Worm (Caenorhabditis elegans) whole organism, L4 larva: ENCODE data around the gene F15H10.8.

Experiments
- R02D3.7 ChIP-seq: fragments of 150-350 bp; sonication (generic microtip); optimal IDR thresholded peaks from 3 replicates; lab custom pipeline; 2014; ENCODE audit warnings: missing biosample characterization, missing genetic modification characterization
- T20F7.1 ChIP-seq: fragments of 200-800 bp; sonication (Bioruptor generic); optimal IDR thresholded peaks from 2 replicates; lab custom pipeline; 2018; ENCODE audit warnings: mild to moderate bottlenecking, missing genetic modification characterization, missing compliant biosample characterization
- aha-1 ChIP-seq: fragments of 150-350 bp; peaks from one replicate; lab custom pipeline; 2014; ENCODE audit warnings: missing biosample characterization, missing genetic modification characterization
- aly-2 ChIP-seq: sonication (generic microtip); optimal IDR thresholded peaks from 2 replicates; lab custom pipeline; 2018; ENCODE audit warnings: missing biosample characterization, missing genetic modification characterization
- arid-1 ChIP-seq: fragments of 200-800 bp; sonication (Bioruptor generic); conservative IDR thresholded peaks from 2 replicates; pipeline ENCODE4 v1.3.6; 2022; ENCODE audit warnings: missing genetic modification reagents, missing genetic modification characterization, missing compliant biosample characterization
- attf-4 ChIP-seq: sonication (generic microtip); optimal IDR thresholded peaks from 3 replicates; lab custom pipeline; 2017; ENCODE audit warnings: missing biosample characterization, missing genetic modification characterization
- ceh-62 ChIP-seq: sonication (generic microtip); optimal IDR thresholded peaks from 2 replicates; lab custom pipeline; 2017; ENCODE audit warnings: missing biosample characterization, missing genetic modification characterization
- cey-2 ChIP-seq: sonication (generic microtip); optimal IDR thresholded peaks from 3 replicates; lab custom pipeline; 2017; ENCODE audit warnings: missing genetic modification characterization, mild to moderate bottlenecking, missing compliant biosample characterization, antibody characterized with exemption, borderline replicate concordance; ENCODE audit not compliant: insufficient read depth
- daf-16 ChIP-seq, 3 experiments: sonication (generic microtip); optimal IDR thresholded peaks; 2 replicates each; lab custom pipeline; 2016 to 2017; ENCODE audit warnings: missing genetic modification characterization in 3 of 3, missing genetic modification reagents in 3 of 3, mild to moderate bottlenecking in 2 of 3, missing compliant biosample characterization in 2 of 3, missing biosample characterization in 1 of 3, moderate library complexity in 1 of 3
- dmd-6 ChIP-seq: fragments of 200-800 bp; sonication (Bioruptor generic); IDR thresholded peaks from 2 replicates; pipeline ENCODE4 v1.3.6; 2022; ENCODE audit warnings: missing genetic modification reagents, missing genetic modification characterization, missing compliant biosample characterization
- dve-1 ChIP-seq: sonication (generic microtip); optimal IDR thresholded peaks from 2 replicates; lab custom pipeline; 2017; ENCODE audit warnings: antibody characterized with exemption, mild to moderate bottlenecking, missing genetic modification characterization, missing compliant biosample characterization; ENCODE audit not compliant: insufficient read depth
- hif-1 ChIP-seq, 2 experiments: sonication (generic microtip); optimal IDR thresholded peaks; 2 replicates each; lab custom pipeline; 2016 to 2017; ENCODE audit warnings: missing compliant biosample characterization in 2 of 2, missing genetic modification characterization in 2 of 2, missing genetic modification reagents in 2 of 2, missing genotype in 2 of 2, mild to moderate bottlenecking in 1 of 2
- hlh-11 ChIP-seq: fragments of 200-800 bp; sonication (Bioruptor generic); optimal IDR thresholded peaks from 2 replicates; lab custom pipeline; 2018; ENCODE audit warnings: mild to moderate bottlenecking, missing genetic modification characterization, missing compliant biosample characterization
- hlh-30 ChIP-seq: sonication (generic microtip); optimal IDR thresholded peaks from 2 replicates; lab custom pipeline; 2017; ENCODE audit warnings: antibody characterized with exemption, mild to moderate bottlenecking, missing genetic modification characterization, missing compliant biosample characterization; ENCODE audit not compliant: insufficient read depth
- lin-13 ChIP-seq: fragments of 150-350 bp; optimal IDR thresholded peaks from 2 replicates; lab custom pipeline; 2014; ENCODE audit warnings: missing biosample characterization, missing genetic modification reagents, missing genetic modification characterization
- lin-15B ChIP-seq: fragments of 150-350 bp; sonication (generic microtip); optimal IDR thresholded peaks from 3 replicates; lab custom pipeline; 2014; ENCODE audit warnings: missing biosample characterization, missing genetic modification characterization
- lin-38 ChIP-seq: fragments of 200-800 bp; sonication (Bioruptor generic); IDR thresholded peaks from 2 replicates; pipeline ENCODE4 v1.3.6; 2022; ENCODE audit warnings: missing genetic modification reagents, missing genetic modification characterization, missing compliant biosample characterization
- lsy-2 ChIP-seq, 2 experiments: fragments of 150-350 bp in 1 of 2; sonication (generic microtip) in 1 of 2; optimal IDR thresholded peaks; 2 replicates each; lab custom pipeline; 2014 to 2017; ENCODE audit warnings: missing biosample characterization in 2 of 2, missing genetic modification characterization in 2 of 2
- madf-5 ChIP-seq, 2 experiments: fragments of 200-800 bp; sonication (Bioruptor generic); IDR thresholded peaks; 2 replicates each; pipeline ENCODE4 v1.3.6; 2022; ENCODE audit warnings: missing compliant biosample characterization in 2 of 2, missing genetic modification characterization in 2 of 2
- mdl-1 ChIP-seq, 2 experiments: fragments of 150-350 bp in 1 of 2; sonication (generic microtip) in 1 of 2; optimal IDR thresholded peaks; 2 replicates each; lab custom pipeline; 2014 to 2017; ENCODE audit warnings: missing biosample characterization in 2 of 2, missing genetic modification characterization in 2 of 2
- mdt-29 ChIP-seq: fragments of 200-800 bp; sonication (Bioruptor generic); IDR thresholded peaks from 2 replicates; pipeline ENCODE4 v1.3.6; 2022; ENCODE audit warnings: missing genetic modification reagents, missing genetic modification characterization, missing compliant biosample characterization
- mep-1 ChIP-seq: fragments of 150-350 bp; sonication (generic microtip); optimal IDR thresholded peaks from 3 replicates; lab custom pipeline; 2014; ENCODE audit warnings: missing biosample characterization, missing genetic modification characterization
- mxl-3 ChIP-seq: fragments of 200-800 bp; sonication (Bioruptor generic); optimal IDR thresholded peaks from 2 replicates; lab custom pipeline; 2018; ENCODE audit warnings: mild to moderate bottlenecking, missing genetic modification characterization, missing compliant biosample characterization
- nhr-10 ChIP-seq: fragments of 150-350 bp; optimal IDR thresholded peaks from 2 replicates; lab custom pipeline; 2014; ENCODE audit warnings: missing biosample characterization, missing genetic modification characterization
- nhr-11 ChIP-seq: fragments of 150-350 bp; optimal IDR thresholded peaks from 2 replicates; lab custom pipeline; 2014; ENCODE audit warnings: missing biosample characterization, missing genetic modification characterization
- nhr-28 ChIP-seq: fragments of 150-350 bp; optimal IDR thresholded peaks from 2 replicates; lab custom pipeline; 2014; ENCODE audit warnings: missing biosample characterization, missing genetic modification characterization
- nhr-42 ChIP-seq: fragments of 200-800 bp; sonication (Bioruptor generic); IDR thresholded peaks from 2 replicates; pipeline ENCODE4 v1.3.6; 2022; ENCODE audit warnings: missing genetic modification characterization, missing compliant biosample characterization
- nhr-48 ChIP-seq: sonication (generic microtip); optimal IDR thresholded peaks from 2 replicates; lab custom pipeline; 2016; ENCODE audit warnings: mild to moderate bottlenecking, missing genetic modification characterization, missing compliant biosample characterization
- nhr-6 ChIP-seq: fragments of 150-350 bp; optimal IDR thresholded peaks from 2 replicates; lab custom pipeline; 2014; ENCODE audit warnings: missing biosample characterization, missing genetic modification characterization
- nhr-76 ChIP-seq: fragments of 150-350 bp; optimal IDR thresholded peaks from 2 replicates; lab custom pipeline; 2014; ENCODE audit warnings: missing biosample characterization, missing genetic modification characterization
- nhr-77 ChIP-seq: fragments of 150-350 bp; optimal IDR thresholded peaks from 2 replicates; lab custom pipeline; 2014; ENCODE audit warnings: missing biosample characterization, missing genetic modification characterization
- php-3 ChIP-seq: fragments of 200-800 bp; sonication (Bioruptor generic); IDR thresholded peaks from 2 replicates; pipeline ENCODE4 v1.3.6; 2022; ENCODE audit warnings: missing genetic modification reagents, missing genetic modification characterization, missing compliant biosample characterization
- pqm-1 ChIP-seq: sonication (generic microtip); optimal IDR thresholded peaks from 2 replicates; lab custom pipeline; 2017; ENCODE audit warnings: missing biosample characterization, missing genetic modification characterization
- rbr-2 ChIP-seq: sonication (generic microtip); optimal IDR thresholded peaks from 2 replicates; lab custom pipeline; 2016; ENCODE audit warnings: missing genotype, missing genetic modification characterization, missing compliant biosample characterization
- skn-1 ChIP-seq: fragments of 150-350 bp; optimal IDR thresholded peaks from 2 replicates; lab custom pipeline; 2014; ENCODE audit warnings: missing biosample characterization, missing genetic modification characterization
- spr-3 ChIP-seq: fragments of 200-800 bp; sonication (Bioruptor generic); optimal IDR thresholded peaks from 2 replicates; lab custom pipeline; 2018; ENCODE audit warnings: mild to moderate bottlenecking, missing genetic modification characterization, missing compliant biosample characterization
- tra-1 ChIP-seq: fragments of 200-800 bp; sonication (Bioruptor generic); IDR thresholded peaks from 2 replicates; pipeline ENCODE4 v1.3.6; 2022; ENCODE audit warnings: missing genetic modification reagents, missing genetic modification characterization, missing compliant biosample characterization
- unc-62 ChIP-seq, 3 experiments: fragments of 150-350 bp in 1 of 3; sonication (generic microtip); optimal IDR thresholded peaks in 2 of 3; peaks in 1 of 3; 1 replicate in 1 of 3; 2 replicates in 2 of 3; lab custom pipeline; 2014 to 2017; ENCODE audit warnings: missing biosample characterization in 3 of 3, missing genetic modification characterization in 3 of 3, missing genetic modification reagents in 3 of 3, missing genotype in 1 of 3
- zag-1 ChIP-seq: fragments of 150-350 bp; optimal IDR thresholded peaks from 2 replicates; lab custom pipeline; 2014; ENCODE audit warnings: missing biosample characterization, missing genetic modification characterization
- zfp-3 ChIP-seq: fragments of 200-800 bp; sonication (Bioruptor generic); conservative IDR thresholded peaks from 2 replicates; pipeline ENCODE4 v1.3.6; 2022; ENCODE audit warnings: missing genetic modification reagents, missing genetic modification characterization, missing compliant biosample characterization
- ztf-11 ChIP-seq: fragments of 150-350 bp; optimal IDR thresholded peaks from 2 replicates; lab custom pipeline; 2014; ENCODE audit warnings: missing biosample characterization, missing genetic modification characterization

The F15H10.8 gene

DNA sequence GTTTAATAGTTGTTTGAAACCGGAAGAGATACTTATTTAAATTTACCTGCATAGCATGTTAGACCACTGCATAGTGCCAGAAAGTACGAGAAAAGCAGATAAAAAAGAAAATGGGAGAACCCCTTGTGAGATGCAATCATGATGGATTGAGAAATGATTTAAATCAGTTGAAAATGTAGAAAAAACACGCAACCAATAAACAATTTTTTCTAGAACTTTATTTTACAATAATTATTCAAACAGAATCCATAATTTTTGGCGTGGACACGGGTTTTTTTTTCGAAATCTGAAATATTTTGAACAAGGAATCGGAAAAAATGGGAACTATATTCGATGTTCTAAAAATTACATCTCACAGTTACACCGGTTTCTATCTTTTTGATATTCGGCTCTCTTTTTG lies 23.4 kb downstream of the F15H10.8 start, which contains the start of gene AC3.12:
Gene AC3.12, minus strand, starts transcription at position 101 of the 400 bp plus-strand sequence.
- TF ChIP-seq lin-13 (GFP tag; lab: Kevin White, UChicago) (no peak), mxl-3 (GFP tag; lab: Kevin White, UChicago) (no peak), cey-2 (tag; lab: Kevin White, UChicago) (no peak), T20F7.1 (GFP tag; lab: Kevin White, UChicago) (no peak), zfp-3 (no peak), ceh-62 (tag; lab: Kevin White, UChicago) (no peak), ztf-11 (tag; lab: Kevin White, UChicago) (no peak), nhr-76 (tag; lab: Kevin White, UChicago) (no peak)

DNA sequence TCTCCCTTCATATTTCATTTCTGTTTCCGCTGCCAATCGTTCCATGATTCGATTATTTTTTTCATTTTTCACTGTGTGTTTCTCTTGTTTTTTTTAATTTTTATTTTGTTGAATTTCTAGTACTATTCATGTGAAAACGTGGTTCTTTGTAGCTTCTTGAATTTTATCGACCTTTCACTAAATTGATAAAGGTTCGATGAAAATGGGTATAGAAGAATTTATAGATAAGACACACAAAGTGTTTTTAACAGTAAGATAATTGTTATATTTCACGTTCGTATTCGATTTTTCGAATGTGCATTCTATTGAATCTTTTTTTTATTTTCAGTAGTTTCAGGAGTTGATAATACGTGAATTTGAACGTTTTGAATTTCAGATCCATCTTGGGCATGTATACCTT lies 30.8 kb downstream of the F15H10.8 start, which contains the start of gene ugt-49:
Gene ugt-49, plus strand, starts transcription at position 371 of the 400 bp plus-strand sequence.
- TF ChIP-seq nhr-28 (tag; lab: Kevin White, UChicago) (peak; percentile 79), dve-1 (tag; lab: Kevin White, UChicago) (peak; percentile 5), pqm-1 (tag; lab: Kevin White, UChicago) (peak; percentile 34), attf-4 (tag; lab: Kevin White, UChicago) (no peak), mdt-29 (GFP tag; lab: Robert Waterston, UW) (no peak), ceh-62 (tag; lab: Kevin White, UChicago) (no peak), daf-16 (GFP tag; optimal IDR thresholded peaks at IDR 0.05; lab: Kevin White, UChicago) (no peak), daf-16 (tag; optimal IDR thresholded peaks at IDR 0.05; lab: Kevin White, UChicago) (peak; percentile 43)

ce11 chrV:10371177-10371576 lies 31.5 kb downstream of the F15H10.8 start:
- TF ChIP-seq lsy-2 (tag; optimal IDR thresholded peaks at IDR 0.05; lab: Kevin White, UChicago), result no peak
- peak; percentile 72 for TF ChIP-seq mxl-3 (GFP tag; lab: Kevin White, UChicago)
- no peak for TF ChIP-seq daf-16 (GFP tag; optimal IDR thresholded peaks at IDR 0.05; lab: Kevin White, UChicago)
- TF ChIP-seq daf-16 (tag; optimal IDR thresholded peaks at IDR 0.05; lab: Kevin White, UChicago), result peak; percentile 83
- no peak for TF ChIP-seq R02D3.7 (tag; lab: Kevin White, UChicago)
- no peak for TF ChIP-seq aly-2 (tag; lab: Kevin White, UChicago)
- TF ChIP-seq madf-5 (GFP tag; IDR thresholded peaks at IDR 0.05; lab: Robert Waterston, UW), result no peak
- TF ChIP-seq pqm-1 (tag; lab: Kevin White, UChicago), result peak; percentile 38
- TF ChIP-seq T20F7.1 (GFP tag; lab: Kevin White, UChicago), result peak; percentile 56
- peak; percentile 86 for TF ChIP-seq hlh-11 (tag; lab: Kevin White, UChicago)
- TF ChIP-seq php-3 (GFP tag; lab: Robert Waterston, UW), result 0 out of 2 replicates have a peak, but pooled peaks have one; percentile 33
- TF ChIP-seq nhr-42, result no peak
- peak; percentile 65 for TF ChIP-seq nhr-77
- peak; percentile 59 for TF ChIP-seq cey-2 (tag; lab: Kevin White, UChicago)
- no peak for TF ChIP-seq nhr-11 (tag; lab: Kevin White, UChicago)
- peak; percentile 33 for TF ChIP-seq mep-1
- peak in 1 of 2 experiments; percentile 45 for TF ChIP-seq hif-1 (tag; optimal IDR thresholded peaks at IDR 0.05; lab: Kevin White, UChicago)
- TF ChIP-seq lin-38 (GFP tag; lab: Robert Waterston, UW), result no peak
- TF ChIP-seq zfp-3, result 0 out of 2 replicates have a peak, but pooled peaks have one; percentile 29
- peak in 1 of 2 experiments; percentile 66 for TF ChIP-seq mdl-1 (tag; optimal IDR thresholded peaks at IDR 0.05; lab: Kevin White, UChicago)
- TF ChIP-seq tra-1 (GFP tag; lab: Robert Waterston, UW), result peak; percentile 74; the same call in 1 of the 2 replicates
- TF ChIP-seq nhr-6 (tag; lab: Kevin White, UChicago), result peak; percentile 5
- TF ChIP-seq dve-1 (tag; lab: Kevin White, UChicago), result peak; percentile 89
- TF ChIP-seq nhr-10, result peak; percentile 18
- no peak for TF ChIP-seq ceh-62 (tag; lab: Kevin White, UChicago)
- peak; percentile 67 for TF ChIP-seq nhr-48
- peak; percentile 100 for TF ChIP-seq nhr-28 (tag; lab: Kevin White, UChicago)
- TF ChIP-seq aha-1 (tag; lab: Kevin White, UChicago), result peak; percentile 1
- TF ChIP-seq hlh-30 (tag; lab: Kevin White, UChicago), result peak; percentile 82
- TF ChIP-seq dmd-6 (GFP tag; lab: Robert Waterston, UW), result peak; percentile 95
- no peak for TF ChIP-seq rbr-2 (tag; lab: Kevin White, UChicago)
- no peak for TF ChIP-seq zag-1 (tag; lab: Kevin White, UChicago)
- TF ChIP-seq unc-62 (GFP tag; optimal IDR thresholded peaks at IDR 0.05 in 1 of 2; lab: Kevin White, UChicago), result peak in 1 of 2 experiments; percentile 42
- TF ChIP-seq unc-62 (tag; optimal IDR thresholded peaks at IDR 0.05; lab: Kevin White, UChicago), result no peak
- no peak for TF ChIP-seq spr-3
- no peak for TF ChIP-seq lin-15B (tag; lab: Kevin White, UChicago)
- no peak for TF ChIP-seq skn-1 (tag; lab: Kevin White, UChicago)
- TF ChIP-seq arid-1, result no peak
